Fruit fly (Drosophila melanogaster): ENCODE results near the gene CG13875.
A peak's percentile ranks its signal among the peaks of the same experiment; 100 is the strongest.

Gene CG13875

dm6 chr3L:160446-161094, 19.2 kb upstream of the CG13875 start (continued):
- TF ChIP-seq D (optimal IDR thresholded peaks at IDR 0.05): no peak
- TF ChIP-seq D (GFP tag; optimal IDR thresholded peaks at IDR 0.05): no peak
- TF ChIP-seq Pdp1 (GFP tag; optimal IDR thresholded peaks at IDR 0.05): no peak
- TF ChIP-seq CG6791 (GFP tag; IDR thresholded peaks at IDR 0.05; ENCODE audit: partially characterized antibody): no peak
- TF ChIP-seq zfh1 (GFP tag; IDR thresholded peaks at IDR 0.05): no peak
- peak; percentile 14; the same call in 1 of the 3 replicates for TF ChIP-seq sr (GFP tag; IDR thresholded peaks at IDR 0.05)
- no peak for TF ChIP-seq CG6689 (GFP tag; IDR thresholded peaks at IDR 0.05)
- TF ChIP-seq Mrtf (GFP tag; IDR thresholded peaks at IDR 0.05): no peak
- TF ChIP-seq crc (GFP tag; optimal IDR thresholded peaks at IDR 0.05): no peak
- TF ChIP-seq klu (GFP tag; IDR thresholded peaks at IDR 0.05): no peak
- no peak for TF ChIP-seq CG8089 (GFP tag; optimal IDR thresholded peaks at IDR 0.05)
- TF ChIP-seq CG7357 (GFP tag; IDR thresholded peaks at IDR 0.05): no peak
- no peak for TF ChIP-seq luna (GFP tag; optimal IDR thresholded peaks at IDR 0.05)
- TF ChIP-seq gem (tag; optimal IDR thresholded peaks at IDR 0.05): no peak
- TF ChIP-seq wdn (GFP tag; IDR thresholded peaks at IDR 0.05): no peak
- no peak for TF ChIP-seq trem (tag; optimal IDR thresholded peaks at IDR 0.05)
- TF ChIP-seq E2f2 (GFP tag; IDR thresholded peaks at IDR 0.05): no peak
- no peak for TF ChIP-seq Kr (GFP tag; optimal IDR thresholded peaks at IDR 0.05)
- TF ChIP-seq CG4360 (GFP tag; IDR thresholded peaks at IDR 0.05): no peak
- no peak for TF ChIP-seq H15 (GFP tag; IDR thresholded peaks at IDR 0.05)
- no peak for TF ChIP-seq CG16815 (GFP tag; optimal IDR thresholded peaks at IDR 0.05)
- no peak for TF ChIP-seq Neu2 (GFP tag; optimal IDR thresholded peaks at IDR 0.05; ENCODE audit: borderline replicate concordance)
- no peak for TF ChIP-seq Hr3 (GFP tag; optimal IDR thresholded peaks at IDR 0.05)
- no peak for TF ChIP-seq Nf-YA (GFP tag; IDR thresholded peaks at IDR 0.05)
- TF ChIP-seq BEAF-32 (GFP tag; optimal IDR thresholded peaks at IDR 0.05): no peak
- no peak for TF ChIP-seq CG4854 (GFP tag; optimal IDR thresholded peaks at IDR 0.05)
- no peak for TF ChIP-seq row (GFP tag; IDR thresholded peaks at IDR 0.05)
- no peak for TF ChIP-seq CG2889 (GFP tag; IDR thresholded peaks at IDR 0.05)
- no peak for TF ChIP-seq C15 (GFP tag; IDR thresholded peaks at IDR 0.05)
- peak; percentile 21 for TF ChIP-seq Hmr (GFP tag; optimal IDR thresholded peaks at IDR 0.05)
- TF ChIP-seq wek (GFP tag; optimal IDR thresholded peaks at IDR 0.05): no peak
- TF ChIP-seq dati (GFP tag; IDR thresholded peaks at IDR 0.05): no peak
- no peak for TF ChIP-seq CG1529 (GFP tag; optimal IDR thresholded peaks at IDR 0.05)
- TF ChIP-seq ac (GFP tag; optimal IDR thresholded peaks at IDR 0.05): no peak
- TF ChIP-seq exex (tag; optimal IDR thresholded peaks at IDR 0.05): peak; percentile 27
- TF ChIP-seq CG17328 (GFP tag; IDR thresholded peaks at IDR 0.05): no peak
- peak; percentile 48 for TF ChIP-seq kni (GFP tag; optimal IDR thresholded peaks at IDR 0.05)
- TF ChIP-seq cas (GFP tag; IDR thresholded peaks at IDR 0.05): no peak
- no peak for TF ChIP-seq knrl (GFP tag; IDR thresholded peaks at IDR 0.05; ENCODE audit: partially characterized antibody)
- TF ChIP-seq CG15696 (tag; optimal IDR thresholded peaks at IDR 0.05): no peak
- TF ChIP-seq en (GFP tag; optimal IDR thresholded peaks at IDR 0.05): no peak
- TF ChIP-seq mam (GFP tag; optimal IDR thresholded peaks at IDR 0.05): no peak
- TF ChIP-seq Mes4 (GFP tag; optimal IDR thresholded peaks at IDR 0.05): no peak
- no peak for TF ChIP-seq ara (GFP tag; IDR thresholded peaks at IDR 0.05)
- TF ChIP-seq CG3065 (GFP tag; optimal IDR thresholded peaks at IDR 0.05): no peak
- TF ChIP-seq CG15011 (GFP tag; optimal IDR thresholded peaks at IDR 0.05): no peak
- TF ChIP-seq nerfin-2 (GFP tag; IDR thresholded peaks at IDR 0.05; ENCODE audit: partially characterized antibody): no peak
- peak; percentile 4; the same call in 1 of the 2 replicates for TF ChIP-seq MBD-R2 (GFP tag; IDR thresholded peaks at IDR 0.05)
- TF ChIP-seq disco-r (GFP tag; optimal IDR thresholded peaks at IDR 0.05): no peak
- no peak for TF ChIP-seq CG9932 (GFP tag; IDR thresholded peaks at IDR 0.05)
- no peak for TF ChIP-seq ewg (GFP tag; optimal IDR thresholded peaks at IDR 0.05)
- no peak for TF ChIP-seq GATAe (GFP tag; conservative IDR thresholded peaks at IDR 0.05)

Measured in whole organism, embryonic.